Worm (Caenorhabditis elegans) whole organism, late embryonic: ENCODE measurements around the gene hmit-1.2.

Experiments used
- pat-9 ChIP-seq: fragments of 200-800 bp; sonication (Bioruptor generic); optimal IDR thresholded peaks from 2 replicates; lab custom pipeline; 2018; ENCODE audit warnings: mild to moderate bottlenecking, missing genetic modification characterization, moderate library complexity, missing compliant biosample characterization
- sdc-2 ChIP-seq: sonication (generic microtip); optimal IDR thresholded peaks from 2 replicates; lab custom pipeline; 2016; ENCODE audit warnings: missing genotype, missing genetic modification characterization, missing compliant biosample characterization
- tbx-7 ChIP-seq: sonication (generic microtip); optimal IDR thresholded peaks from 2 replicates; lab custom pipeline; 2016; ENCODE audit warnings: missing genotype, missing genetic modification characterization, missing compliant biosample characterization

ce11 chrV:18487158-18487557 lies 37.4 kb upstream of the hmit-1.2 start, which contains the start of gene Y51A2D.18:
- no peak for TF ChIP-seq sdc-2 (tag; lab: Kevin White, UChicago)
- TF ChIP-seq pat-9 (tag; lab: Kevin White, UChicago): no peak
- no peak for TF ChIP-seq tbx-7 (tag; lab: Kevin White, UChicago)
